Fruit fly (Drosophila melanogaster): Measurements from ENCODE around the gene Rbp9.
A peak's percentile ranks its signal among the peaks of the same experiment; 100 is the strongest.

The Rbp9 gene

dm6 chr2L:3001953-3002352, 47.4 kb downstream of the Rbp9 start:
- TF ChIP-seq CG18011 (GFP tag; optimal IDR thresholded peaks at IDR 0.05) (no peak), Sox102F (GFP tag; optimal IDR thresholded peaks at IDR 0.05) (peak; percentile 13), NK7.1 (GFP tag; optimal IDR thresholded peaks at IDR 0.05) (no peak), sens (GFP tag) (peak; percentile 50), Xrp1 (GFP tag; IDR thresholded peaks at IDR 0.05) (peak; percentile 9; the same call in 1 of the 2 replicates), gem (tag; optimal IDR thresholded peaks at IDR 0.05) (peak; percentile 22), Ets65A (GFP tag) (peak; percentile 49)

DNA sequence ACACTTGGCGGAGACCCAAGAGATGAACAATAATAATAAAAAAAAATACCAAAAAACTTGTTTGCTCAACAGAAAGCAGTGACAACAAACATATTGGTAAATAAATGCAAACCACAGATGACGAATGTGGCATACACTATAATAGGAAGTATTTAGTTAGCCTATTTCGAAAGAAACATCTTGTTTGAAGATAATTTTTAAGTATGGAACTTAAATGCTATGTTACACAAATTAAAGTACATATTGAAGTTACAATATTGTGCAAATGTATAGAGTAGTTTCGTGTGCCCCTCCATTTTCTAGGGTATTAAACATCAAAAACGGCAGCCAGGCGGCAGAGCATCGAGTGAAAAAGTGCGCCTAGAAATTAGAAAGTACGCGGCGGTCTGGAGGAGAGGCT, 48.8 kb downstream of the Rbp9 start:
- TF ChIP-seq CG18599 (GFP tag; optimal IDR thresholded peaks at IDR 0.05), result peak; percentile 41
- peak; percentile 54 for TF ChIP-seq CG7839 (tag; optimal IDR thresholded peaks at IDR 0.05)
- TF ChIP-seq nom (GFP tag; optimal IDR thresholded peaks at IDR 0.05), result no peak
- TF ChIP-seq Deaf1 (tag; optimal IDR thresholded peaks at IDR 0.05), result no peak
- TF ChIP-seq dysf (GFP tag; IDR thresholded peaks at IDR 0.05), result peak; percentile 63; the same call in 2 of the 3 replicates
- TF ChIP-seq Dll (GFP tag; IDR thresholded peaks at IDR 0.05; ENCODE audit: partially characterized antibody), result no peak
- TF ChIP-seq CG8281 (tag; optimal IDR thresholded peaks at IDR 0.05), result peak; percentile 15
- peak; percentile 55 for TF ChIP-seq HHEX (GFP tag; optimal IDR thresholded peaks at IDR 0.05)
- peak; percentile 60 for TF ChIP-seq CG10979 (tag; optimal IDR thresholded peaks at IDR 0.05)
- peak; percentile 50 for TF ChIP-seq gcm (GFP tag; optimal IDR thresholded peaks at IDR 0.05)
- peak; percentile 30 for TF ChIP-seq Nf-YB (GFP tag; optimal IDR thresholded peaks at IDR 0.05)
- no peak for TF ChIP-seq gfzf (GFP tag; optimal IDR thresholded peaks at IDR 0.05)
- peak; percentile 54 for TF ChIP-seq lmd (GFP tag; IDR thresholded peaks at IDR 0.05)
- peak; percentile 52 for TF ChIP-seq CG3407 (GFP tag; optimal IDR thresholded peaks at IDR 0.05)
- TF ChIP-seq nmo (GFP tag; optimal IDR thresholded peaks at IDR 0.05), result peak; percentile 63
- TF ChIP-seq CG11093 (GFP tag; IDR thresholded peaks at IDR 0.05), result peak; percentile 28; the same call in 1 of the 3 replicates
- TF ChIP-seq lab (GFP tag; optimal IDR thresholded peaks at IDR 0.05), result peak; percentile 51
- peak; percentile 67 for TF ChIP-seq CG31441 (GFP tag; IDR thresholded peaks at IDR 0.05)
- TF ChIP-seq amos (GFP tag; IDR thresholded peaks at IDR 0.05; ENCODE audit: partially characterized antibody), result no peak
- peak; percentile 23 for TF ChIP-seq CG6813 (GFP tag; optimal IDR thresholded peaks at IDR 0.05)
- TF ChIP-seq CG4404 (GFP tag; IDR thresholded peaks at IDR 0.05), result no peak
- TF ChIP-seq Lhr (GFP tag; optimal IDR thresholded peaks at IDR 0.05), result peak; percentile 16
- TF ChIP-seq CG7786 (GFP tag; optimal IDR thresholded peaks at IDR 0.05), result no peak
- no peak for TF ChIP-seq aop (GFP tag; IDR thresholded peaks at IDR 0.05)
- no peak for TF ChIP-seq TFAM (GFP tag; optimal IDR thresholded peaks at IDR 0.05)
- no peak for TF ChIP-seq D (optimal IDR thresholded peaks at IDR 0.05)
- peak; percentile 57 for TF ChIP-seq D (GFP tag; optimal IDR thresholded peaks at IDR 0.05)
- peak; percentile 25; the same call in 1 of the 2 replicates for TF ChIP-seq onecut (GFP tag; IDR thresholded peaks at IDR 0.05)
- TF ChIP-seq CG14014 (GFP tag; IDR thresholded peaks at IDR 0.05), result peak; percentile 8; the same call in 1 of the 2 replicates
- no peak for TF ChIP-seq lbe (GFP tag; optimal IDR thresholded peaks at IDR 0.05)
- no peak for TF ChIP-seq Sry-β (GFP tag; optimal IDR thresholded peaks at IDR 0.05)
- TF ChIP-seq Hr51 (GFP tag; optimal IDR thresholded peaks at IDR 0.05), result peak in 1 of 2 experiments; percentile 73
- peak in 1 of 2 experiments; percentile 19 for TF ChIP-seq Pdp1 (GFP tag; optimal IDR thresholded peaks at IDR 0.05)
- no peak for TF ChIP-seq CG10959 (GFP tag; IDR thresholded peaks at IDR 0.05)
- no peak for TF ChIP-seq Spps (tag; optimal IDR thresholded peaks at IDR 0.05)
- peak; percentile 76 for TF ChIP-seq PHDP (tag; optimal IDR thresholded peaks at IDR 0.05)
- TF ChIP-seq ara (GFP tag; IDR thresholded peaks at IDR 0.05), result peak; percentile 46; the same call in 1 of the 2 replicates
- TF ChIP-seq CG12219 (GFP tag; optimal IDR thresholded peaks at IDR 0.05), result peak; percentile 62
- TF ChIP-seq H2.0 (GFP tag; IDR thresholded peaks at IDR 0.05), result 0 out of 2 replicates have a peak, but pooled peaks have one; percentile 25
- no peak for TF ChIP-seq CG16813 (GFP tag; IDR thresholded peaks at IDR 0.05; ENCODE audit: partially characterized antibody)
- TF ChIP-seq CG17359 (tag; optimal IDR thresholded peaks at IDR 0.05), result peak; percentile 80

Measured in whole organism, embryonic.